Worm (Caenorhabditis elegans): Measurements from ENCODE around the gene ZC84.7.

The ZC84.7 gene

ce11 chrIII:9162634-9163118 lies 23.1 kb upstream of the ZC84.7 start, which contains the start of gene dgk-3:
dgk-3 (plus strand) TSS chrIII:9163068.
- TF ChIP-seq mcd-1 (GFP tag; IDR thresholded peaks at IDR 0.05): no peak
- no peak for TF ChIP-seq fkh-3 (tag; optimal IDR thresholded peaks at IDR 0.05)
- no peak for TF ChIP-seq snpc-4 (GFP tag; optimal IDR thresholded peaks at IDR 0.05)
- no peak for TF ChIP-seq snpc-4 (tag; optimal IDR thresholded peaks at IDR 0.05)
- no peak for TF ChIP-seq tbx-9 (tag; optimal IDR thresholded peaks at IDR 0.05; ENCODE audit: borderline replicate concordance)
- no peak for TF ChIP-seq dox-1 (GFP tag; IDR thresholded peaks at IDR 0.05)
- TF ChIP-seq ztf-18 (tag; optimal IDR thresholded peaks at IDR 0.05): no peak
- TF ChIP-seq nhr-90 (tag; optimal IDR thresholded peaks at IDR 0.05): no peak
- TF ChIP-seq efl-1 (GFP tag; optimal IDR thresholded peaks at IDR 0.05): no peak
- no peak for TF ChIP-seq atf-7 (tag; optimal IDR thresholded peaks at IDR 0.05)
- TF ChIP-seq ccch-3 (GFP tag; optimal IDR thresholded peaks at IDR 0.05): no peak

ce11 chrIII:9172702-9173101 lies 13.1 kb upstream of the ZC84.7 start, which contains the start of gene ina-1:
ina-1 (minus strand) TSS chrIII:9172802.
- TF ChIP-seq nhr-27 (tag; optimal IDR thresholded peaks at IDR 0.05): no peak
- TF ChIP-seq B0336.3 (GFP tag; IDR thresholded peaks at IDR 0.05): no peak
- TF ChIP-seq K11D2.4 (GFP tag; IDR thresholded peaks at IDR 0.05): no peak
- TF ChIP-seq F33H1.4 (GFP tag; IDR thresholded peaks at IDR 0.05): no peak
- no peak for TF ChIP-seq cebp-2 (GFP tag; IDR thresholded peaks at IDR 0.05)
- TF ChIP-seq ztf-28 (GFP tag; IDR thresholded peaks at IDR 0.05): no peak
- no peak for TF ChIP-seq rec-8 (tag; optimal IDR thresholded peaks at IDR 0.05)
- TF ChIP-seq tbp1 (GFP tag; optimal IDR thresholded peaks at IDR 0.05): no peak
- TF ChIP-seq F37B4.10 (GFP tag; IDR thresholded peaks at IDR 0.05): no peak
- TF ChIP-seq zim-3 (tag; optimal IDR thresholded peaks at IDR 0.05): no peak
- TF ChIP-seq lsl-1 (GFP tag; optimal IDR thresholded peaks at IDR 0.05): no peak
- TF ChIP-seq madf-6 (GFP tag; IDR thresholded peaks at IDR 0.05): no peak
- TF ChIP-seq unc-130 (GFP tag; optimal IDR thresholded peaks at IDR 0.05): no peak
- no peak for TF ChIP-seq F57A8.1 (GFP tag; optimal IDR thresholded peaks at IDR 0.05)
- TF ChIP-seq F10E7.11 (tag; optimal IDR thresholded peaks at IDR 0.05): no peak
- TF ChIP-seq hsf-1 (GFP tag; IDR thresholded peaks at IDR 0.05): no peak

ce11 chrIII:9173239-9173638 lies 12.6 kb upstream of the ZC84.7 start:
- TF ChIP-seq ceh-79 (tag; optimal IDR thresholded peaks at IDR 0.05) (no peak), Y95B8A.8 (GFP tag; IDR thresholded peaks at IDR 0.05) (no peak), ccch-3 (GFP tag; optimal IDR thresholded peaks at IDR 0.05) (no peak), Y53F4B.3 (GFP tag; IDR thresholded peaks at IDR 0.05) (no peak)

ce11 chrIII:9176008-9176407 lies 9.8 kb upstream of the ZC84.7 start:
- peak; percentile 47 for TF ChIP-seq nhr-80 (tag; optimal IDR thresholded peaks at IDR 0.05)
- TF ChIP-seq mel-28 (tag; optimal IDR thresholded peaks at IDR 0.05; ENCODE audit: borderline replicate concordance): no peak
- no peak for TF ChIP-seq Y67H2A.10 (GFP tag; conservative IDR thresholded peaks at IDR 0.05)
- TF ChIP-seq snpc-4 (GFP tag; optimal IDR thresholded peaks at IDR 0.05): no peak
- no peak for TF ChIP-seq snpc-4 (tag; optimal IDR thresholded peaks at IDR 0.05)
- no peak for TF ChIP-seq T26A5.8 (tag; optimal IDR thresholded peaks at IDR 0.05)
- TF ChIP-seq nhr-90 (tag; optimal IDR thresholded peaks at IDR 0.05): no peak
- peak; percentile 77; the same call in 1 of the 2 replicates for TF ChIP-seq hmg-1.2 (GFP tag; IDR thresholded peaks at IDR 0.05)
- TF ChIP-seq hrde-1 (tag; optimal IDR thresholded peaks at IDR 0.05; ENCODE audit: borderline replicate concordance): no peak
